Worm (Caenorhabditis elegans) whole organism, mixed stage, embryonic: ENCODE results near the gene T19C4.5.

Experiments
- bed-3 ChIP-seq: fragments of 200-800 bp; sonication (Bioruptor generic); optimal IDR thresholded peaks from 3 replicates; lab custom pipeline; 2018; ENCODE audit warnings: mild to moderate bottlenecking, missing genetic modification characterization, moderate library complexity, missing compliant biosample characterization
- blmp-1 ChIP-seq: fragments of 150-350 bp; optimal IDR thresholded peaks from 2 replicates; lab custom pipeline; 2014; ENCODE audit warnings: missing biosample characterization, missing genetic modification characterization
- ceh-39 ChIP-seq: fragments of 150-350 bp; optimal IDR thresholded peaks from 2 replicates; lab custom pipeline; 2014; ENCODE audit warnings: missing biosample characterization, missing genetic modification characterization
- ceh-43 ChIP-seq: fragments of 200-800 bp; sonication (Bioruptor generic); optimal IDR thresholded peaks from 2 replicates; lab custom pipeline; 2018; ENCODE audit warnings: mild to moderate bottlenecking, missing genetic modification characterization, moderate library complexity, missing compliant biosample characterization
- ces-1 ChIP-seq: fragments of 150-350 bp; optimal IDR thresholded peaks from 2 replicates; lab custom pipeline; 2014; ENCODE audit warnings: missing biosample characterization, missing genetic modification reagents, missing genetic modification characterization
- cnd-1 ChIP-seq: fragments of 200-800 bp; sonication (Bioruptor generic); optimal IDR thresholded peaks from 2 replicates; lab custom pipeline; 2018; ENCODE audit warnings: mild to moderate bottlenecking, missing genetic modification characterization, missing compliant biosample characterization
- elt-1 ChIP-seq: sonication (generic microtip); optimal IDR thresholded peaks from 2 replicates; lab custom pipeline; 2017; ENCODE audit warnings: missing genetic modification characterization, mild to moderate bottlenecking, missing compliant biosample characterization, antibody characterized with exemption, moderate library complexity, borderline replicate concordance; ENCODE audit not compliant: insufficient read depth
- elt-3 ChIP-seq: fragments of 150-350 bp; optimal IDR thresholded peaks from 2 replicates; lab custom pipeline; 2014; ENCODE audit warnings: missing biosample characterization, missing genetic modification characterization
- flh-1 ChIP-seq: fragments of 200-800 bp; sonication (Bioruptor generic); optimal IDR thresholded peaks from 2 replicates; lab custom pipeline; 2018; ENCODE audit warnings: mild to moderate bottlenecking, missing genetic modification characterization, moderate library complexity, missing compliant biosample characterization
- hlh-1 ChIP-seq: fragments of 150-350 bp; optimal IDR thresholded peaks from 2 replicates; lab custom pipeline; 2014; ENCODE audit warnings: missing biosample characterization, missing genetic modification reagents, missing genetic modification characterization
- mab-5 ChIP-seq: fragments of 150-350 bp; optimal IDR thresholded peaks from 2 replicates; lab custom pipeline; 2014; ENCODE audit warnings: missing biosample characterization, missing genetic modification characterization
- mep-1 ChIP-seq: fragments of 150-350 bp; optimal IDR thresholded peaks from 2 replicates; lab custom pipeline; 2017; ENCODE audit warnings: missing biosample characterization, missing genetic modification reagents, missing genetic modification characterization, inconsistent platforms
- mls-2 ChIP-seq: sonication (generic microtip); optimal IDR thresholded peaks from 2 replicates; lab custom pipeline; 2016; ENCODE audit warnings: mild to moderate bottlenecking, missing genetic modification characterization, moderate library complexity, missing compliant biosample characterization
- nhr-2 ChIP-seq: fragments of 150-350 bp; optimal IDR thresholded peaks from 2 replicates; lab custom pipeline; 2014; ENCODE audit warnings: missing biosample characterization, missing genetic modification characterization
- nhr-237 ChIP-seq: fragments of 150-350 bp; optimal IDR thresholded peaks from 2 replicates; lab custom pipeline; 2014; ENCODE audit warnings: missing biosample characterization, missing genetic modification characterization
- nhr-76 ChIP-seq: sonication (generic microtip); optimal IDR thresholded peaks from 2 replicates; lab custom pipeline; 2017; ENCODE audit warnings: missing biosample characterization, missing genetic modification characterization
- snpc-4 ChIP-seq: fragments of 150-350 bp; optimal IDR thresholded peaks from 2 replicates; lab custom pipeline; 2014; ENCODE audit warnings: missing biosample characterization, missing genetic modification characterization
- unc-62 ChIP-seq: fragments of 150-350 bp; optimal IDR thresholded peaks from 2 replicates; lab custom pipeline; 2014; ENCODE audit warnings: missing biosample characterization, missing genetic modification reagents, missing genetic modification characterization
- ztf-11 ChIP-seq: fragments of 150-350 bp; optimal IDR thresholded peaks from 2 replicates; lab custom pipeline; 2014; ENCODE audit warnings: missing biosample characterization, missing genetic modification characterization

T19C4.5 gene

DNA sequence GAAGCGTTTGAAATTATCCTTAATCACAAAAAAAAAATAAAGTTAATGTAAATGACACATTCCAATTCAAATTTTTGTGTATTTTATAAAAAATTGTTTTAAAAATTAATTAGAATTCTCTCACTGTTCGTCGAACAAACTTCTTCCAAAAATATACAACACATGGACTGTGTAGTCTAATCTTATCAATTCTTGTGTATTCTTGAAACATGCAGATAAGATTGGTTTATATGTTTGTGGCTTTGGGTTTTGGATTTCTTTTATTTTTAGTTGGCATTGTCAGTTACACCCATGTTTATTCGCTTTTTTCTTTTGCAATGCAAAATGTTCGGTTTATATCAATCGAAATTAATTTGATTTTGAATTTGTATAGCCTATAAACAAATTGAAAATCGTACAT lies 48.4 kb downstream of the T19C4.5 start:
- TF ChIP-seq bed-3 (GFP tag; lab: Kevin White, UChicago) (no peak), mep-1 (tag; lab: Kevin White, UChicago) (no peak), nhr-237 (tag; lab: Kevin White, UChicago) (no peak), elt-3 (tag; lab: Kevin White, UChicago) (no peak), cnd-1 (tag; lab: Kevin White, UChicago) (no peak), mab-5 (tag; lab: Kevin White, UChicago) (no peak), hlh-1 (tag; lab: Kevin White, UChicago) (no peak), mls-2 (tag; lab: Kevin White, UChicago) (no peak), ces-1 (GFP tag; lab: Kevin White, UChicago) (no peak), unc-62 (no peak), nhr-2 (tag; lab: Kevin White, UChicago) (no peak), ceh-43 (GFP tag; lab: Kevin White, UChicago) (no peak), snpc-4 (tag; lab: Kevin White, UChicago) (no peak), nhr-76 (tag; lab: Kevin White, UChicago) (no peak), elt-1 (tag; lab: Kevin White, UChicago) (no peak), blmp-1 (tag; lab: Kevin White, UChicago) (no peak)

DNA sequence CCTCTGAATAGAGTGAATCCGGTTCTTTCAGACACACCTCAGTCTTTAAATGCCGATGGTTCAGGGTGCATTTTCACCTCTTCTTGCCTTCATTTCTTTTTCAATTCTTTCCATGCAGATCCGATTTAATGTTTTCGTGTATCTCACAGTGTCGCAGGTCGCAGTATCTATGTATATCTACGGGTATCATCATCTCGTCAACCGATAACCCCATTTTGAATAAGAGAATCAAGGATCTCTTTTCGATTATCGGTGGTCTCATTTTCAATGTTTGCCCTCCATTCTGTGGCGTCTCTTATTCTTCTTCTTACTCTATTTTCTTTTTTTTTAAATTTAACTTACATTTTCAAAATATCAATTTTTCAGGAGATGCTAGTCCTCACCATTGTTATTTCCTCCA lies 48.9 kb downstream of the T19C4.5 start, which contains the start of gene T19B10.2:
Gene T19B10.2 (plus strand): TSS at position 367 of the 400 bp plus-strand sequence.
- TF ChIP-seq elt-1 (tag; lab: Kevin White, UChicago) (peak; percentile 83), mls-2 (tag; lab: Kevin White, UChicago) (no peak)

DNA sequence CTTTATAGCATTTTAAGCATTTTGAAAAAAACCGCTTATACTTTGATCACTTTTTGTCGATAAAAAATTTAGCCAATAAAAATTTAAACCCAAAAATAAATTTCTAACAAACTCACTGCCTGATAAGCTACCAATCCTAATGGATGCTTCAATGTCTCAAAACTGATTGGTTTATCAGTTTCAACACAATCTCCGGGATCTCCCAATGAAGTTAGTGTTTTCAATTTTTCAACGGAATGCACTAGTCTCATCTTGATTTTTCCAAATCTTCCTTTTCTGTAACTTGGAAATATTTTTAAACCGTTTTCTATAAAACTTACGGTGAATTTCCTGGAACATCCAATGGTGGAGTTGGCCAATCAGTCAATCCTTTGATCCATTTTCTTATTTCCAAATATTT lies 51.7 kb downstream of the T19C4.5 start:
- TF ChIP-seq ztf-11 (tag; lab: Kevin White, UChicago) (no peak), hlh-1 (tag; lab: Kevin White, UChicago) (no peak), elt-1 (tag; lab: Kevin White, UChicago) (no peak), mab-5 (tag; lab: Kevin White, UChicago) (no peak), ceh-43 (GFP tag; lab: Kevin White, UChicago) (no peak), ceh-39 (tag; lab: Kevin White, UChicago) (no peak), bed-3 (GFP tag; lab: Kevin White, UChicago) (no peak), flh-1 (GFP tag; lab: Kevin White, UChicago) (no peak)
